Worm (Caenorhabditis elegans) whole organism, midembryonic: ENCODE results near the gene kqt-3.

Experiments
- T22C8.4 ChIP-seq: fragments of 200-800 bp; sonication (Bioruptor generic); IDR thresholded peaks from 2 replicates; pipeline ENCODE4 v1.3.6; 2022; ENCODE audit warnings: missing genetic modification characterization, missing compliant biosample characterization
- cog-1 ChIP-seq: sonication (generic microtip); optimal IDR thresholded peaks from 2 replicates; lab custom pipeline; 2016; ENCODE audit warnings: missing genetic modification characterization, missing compliant biosample characterization
- flt-1 ChIP-seq: fragments of 200-800 bp; sonication (Bioruptor generic); IDR thresholded peaks from 2 replicates; pipeline ENCODE4 v1.3.6; 2022; ENCODE audit warnings: missing genetic modification characterization, missing compliant biosample characterization
- klf-2 ChIP-seq: fragments of 200-800 bp; sonication (Bioruptor generic); conservative IDR thresholded peaks from 2 replicates; pipeline ENCODE4 v1.3.6; 2022; ENCODE audit warnings: missing genetic modification reagents, missing genetic modification characterization, missing compliant biosample characterization
- med-1 ChIP-seq: sonication (generic microtip); optimal IDR thresholded peaks from 2 replicates; lab custom pipeline; 2017; ENCODE audit warnings: missing genetic modification characterization, mild to moderate bottlenecking, missing compliant biosample characterization, antibody characterized with exemption, missing genetic modification reagents; ENCODE audit not compliant: insufficient read depth
- ref-1 ChIP-seq: fragments of 200-800 bp; sonication (Bioruptor generic); conservative IDR thresholded peaks from 2 replicates; pipeline ENCODE4 v1.3.6; 2022; ENCODE audit warnings: missing genetic modification reagents, missing genetic modification characterization, missing compliant biosample characterization
- tab-1 ChIP-seq: fragments of 200-800 bp; sonication (Bioruptor generic); IDR thresholded peaks from 2 replicates; pipeline ENCODE4 v1.3.6; 2022; ENCODE audit warnings: missing genetic modification characterization, missing compliant biosample characterization
- ztf-23 ChIP-seq: fragments of 200-800 bp; sonication (Bioruptor generic); IDR thresholded peaks from 2 replicates; pipeline ENCODE4 v1.3.6; 2022; ENCODE audit warnings: missing genetic modification reagents, missing genetic modification characterization, missing compliant biosample characterization
- ztf-29 ChIP-seq: fragments of 200-800 bp; sonication (Bioruptor generic); IDR thresholded peaks from 2 replicates; pipeline ENCODE4 v1.3.6; 2022; ENCODE audit warnings: missing genetic modification reagents, missing genetic modification characterization, missing compliant biosample characterization

kqt-3 gene

ce11 chrII:13750128-13750527 is 54.0 kb downstream of the kqt-3 start:
- TF ChIP-seq tab-1 (no peak), med-1 (GFP tag; lab: Kevin White, UChicago) (no peak), T22C8.4 (GFP tag; lab: Robert Waterston, UW) (no peak), ztf-23 (GFP tag; lab: Robert Waterston, UW) (no peak), ref-1 (GFP tag; lab: Robert Waterston, UW) (no peak), cog-1 (tag; lab: Kevin White, UChicago) (no peak), flt-1 (GFP tag; lab: Robert Waterston, UW) (no peak), klf-2 (GFP tag; lab: Robert Waterston, UW) (no peak), ztf-29 (GFP tag; lab: Robert Waterston, UW) (no peak)

DNA sequence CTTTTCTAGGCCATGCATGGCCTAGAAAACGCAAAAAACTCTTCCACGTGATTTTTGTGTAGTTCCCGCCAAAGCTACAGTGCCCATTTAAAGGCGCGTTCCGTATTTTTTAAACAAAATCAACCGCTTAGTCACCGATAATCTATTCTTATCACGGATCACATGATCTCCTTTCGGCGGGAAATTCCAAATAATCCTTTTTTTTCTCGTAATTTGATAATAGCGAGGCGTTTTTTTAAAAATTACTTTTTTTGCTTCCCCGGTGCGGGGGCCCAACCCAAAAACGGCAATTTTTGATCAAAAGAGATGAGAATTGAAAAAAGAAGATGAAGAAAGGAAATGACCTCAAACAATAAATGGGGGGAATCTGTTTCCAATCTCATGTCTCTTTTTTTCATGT is 54.9 kb downstream of the kqt-3 start:
- TF ChIP-seq ztf-29 (GFP tag; lab: Robert Waterston, UW): no peak
- TF ChIP-seq flt-1 (GFP tag; lab: Robert Waterston, UW): no peak
- TF ChIP-seq T22C8.4 (GFP tag; lab: Robert Waterston, UW): no peak
- no peak for TF ChIP-seq klf-2 (GFP tag; lab: Robert Waterston, UW)
- TF ChIP-seq tab-1: no peak
- no peak for TF ChIP-seq cog-1 (tag; lab: Kevin White, UChicago)
- no peak for TF ChIP-seq ref-1 (GFP tag; lab: Robert Waterston, UW)
- no peak for TF ChIP-seq med-1 (GFP tag; lab: Kevin White, UChicago)

DNA sequence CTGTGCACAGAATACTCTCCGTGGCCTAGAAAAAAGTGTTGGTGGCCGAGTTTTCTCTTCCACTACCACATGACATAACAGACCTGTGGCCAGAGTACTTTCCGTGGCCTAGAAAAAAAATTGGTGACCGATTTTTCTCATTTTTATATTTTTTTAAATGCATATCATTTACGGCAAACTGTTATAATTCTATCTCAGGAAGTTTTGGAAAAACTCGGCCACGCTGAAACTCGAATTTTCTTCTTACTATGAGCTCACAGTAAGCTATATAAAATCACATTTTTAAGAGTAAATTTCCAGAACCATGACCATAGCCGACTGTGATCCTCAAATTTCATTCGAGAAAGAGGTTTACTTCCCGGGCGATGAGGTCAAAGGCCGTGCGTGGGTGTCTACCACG is 55.9 kb downstream of the kqt-3 start, which contains the start of gene arrd-14:
arrd-14 (plus strand) TSS at position 301 of the 400 bp plus-strand sequence.
- TF ChIP-seq klf-2 (GFP tag; lab: Robert Waterston, UW): no peak
- no peak for TF ChIP-seq ztf-29 (GFP tag; lab: Robert Waterston, UW)
- TF ChIP-seq T22C8.4 (GFP tag; lab: Robert Waterston, UW): no peak
- no peak for TF ChIP-seq flt-1 (GFP tag; lab: Robert Waterston, UW)
- TF ChIP-seq med-1 (GFP tag; lab: Kevin White, UChicago): no peak
- no peak for TF ChIP-seq ztf-23 (GFP tag; lab: Robert Waterston, UW)
- no peak for TF ChIP-seq cog-1 (tag; lab: Kevin White, UChicago)
- TF ChIP-seq ref-1 (GFP tag; lab: Robert Waterston, UW): no peak
- TF ChIP-seq tab-1: no peak

- TF ChIP-seq klf-2 (GFP tag; lab: Robert Waterston, UW): no peak
- TF ChIP-seq tab-1: no peak
- no peak for TF ChIP-seq med-1 (GFP tag; lab: Kevin White, UChicago)
- TF ChIP-seq T22C8.4 (GFP tag; lab: Robert Waterston, UW): no peak
- no peak for TF ChIP-seq ztf-29 (GFP tag; lab: Robert Waterston, UW)
- no peak for TF ChIP-seq ref-1 (GFP tag; lab: Robert Waterston, UW)
- no peak for TF ChIP-seq ztf-23 (GFP tag; lab: Robert Waterston, UW)
- no peak for TF ChIP-seq flt-1 (GFP tag; lab: Robert Waterston, UW)
- no peak for TF ChIP-seq cog-1 (tag; lab: Kevin White, UChicago)
Measured at ce11 chrII:13756232-13756631, 60.1 kb downstream of the kqt-3 start.

DNA sequence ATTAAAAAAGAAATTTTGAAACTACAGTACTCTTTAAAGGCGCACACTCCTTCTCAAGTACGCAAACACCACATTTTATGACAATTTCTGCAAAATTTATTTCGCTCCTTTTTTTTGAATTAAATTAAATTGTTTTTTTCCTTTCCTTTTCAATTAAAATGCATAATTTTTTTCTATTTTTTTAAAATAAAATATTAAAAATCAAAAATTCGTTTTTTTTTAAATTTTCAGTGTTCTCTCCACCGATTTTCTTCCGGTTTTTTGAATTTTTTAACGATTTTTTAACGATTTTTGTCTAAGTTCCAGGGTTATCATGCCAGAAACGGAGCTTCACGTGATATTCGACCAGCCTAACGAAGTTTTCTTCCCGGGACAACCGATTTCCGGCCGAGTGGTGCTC is 62.0 kb downstream of the kqt-3 start, which contains the start of gene arrd-13:
arrd-13 (plus strand) TSS at position 301 of the 400 bp plus-strand sequence.
- TF ChIP-seq ztf-29 (GFP tag; lab: Robert Waterston, UW) (no peak), cog-1 (tag; lab: Kevin White, UChicago) (no peak), flt-1 (GFP tag; lab: Robert Waterston, UW) (no peak), klf-2 (GFP tag; lab: Robert Waterston, UW) (no peak), T22C8.4 (GFP tag; lab: Robert Waterston, UW) (no peak), med-1 (GFP tag; lab: Kevin White, UChicago) (no peak), ref-1 (GFP tag; lab: Robert Waterston, UW) (no peak), ztf-23 (GFP tag; lab: Robert Waterston, UW) (no peak), tab-1 (no peak)
